Worm (Caenorhabditis elegans): ENCODE results near the gene fbxb-35.
A peak's percentile ranks its signal among the peaks of the same experiment; 100 is the strongest.

The fbxb-35 gene

ce11 chrII:2087206-2087605, 35.7 kb downstream of the fbxb-35 start:
- TF ChIP-seq unc-62 (GFP tag; optimal IDR thresholded peaks at IDR 0.05) (no peak), ceh-90 (tag; optimal IDR thresholded peaks at IDR 0.05) (no peak), nhr-90 (tag; optimal IDR thresholded peaks at IDR 0.05; ENCODE audit: poor library complexity) (no peak), swsn-7 (tag; optimal IDR thresholded peaks at IDR 0.05) (no peak), fkh-10 (GFP tag; optimal IDR thresholded peaks at IDR 0.05) (no peak), ces-1 (GFP tag; optimal IDR thresholded peaks at IDR 0.05) (no peak), nhr-77 (tag; optimal IDR thresholded peaks at IDR 0.05) (no peak), hlh-4 (tag; optimal IDR thresholded peaks at IDR 0.05) (no peak), ceh-82 (tag; optimal IDR thresholded peaks at IDR 0.05) (no peak), nhr-71 (tag; optimal IDR thresholded peaks at IDR 0.05) (no peak), aly-2 (tag; optimal IDR thresholded peaks at IDR 0.05) (no peak), C34B4.2 (tag; optimal IDR thresholded peaks at IDR 0.05) (no peak), nhr-20 (tag; optimal IDR thresholded peaks at IDR 0.05) (no peak), nhr-11 (tag; optimal IDR thresholded peaks at IDR 0.05) (no peak)

- TF ChIP-seq elt-2 (tag; optimal IDR thresholded peaks at IDR 0.05): peak; percentile 94
- TF ChIP-seq pqm-1 (tag; optimal IDR thresholded peaks at IDR 0.05): peak; percentile 81
- no peak for TF ChIP-seq efl-3 (GFP tag; optimal IDR thresholded peaks at IDR 0.05)
- peak; percentile 59 for TF ChIP-seq jun-1 (tag; optimal IDR thresholded peaks at IDR 0.05)
- peak in 1 of 2 experiments; percentile 17 for TF ChIP-seq lin-35 (GFP tag; optimal IDR thresholded peaks at IDR 0.05)
Observed at ce11 chrII:2090605-2091004, 39.1 kb downstream of the fbxb-35 start, which contains the start of gene trpl-5. Gene trpl-5 (minus strand): TSS chrII:2090636.

- TF ChIP-seq lin-39 (tag; optimal IDR thresholded peaks at IDR 0.05) (no peak), fos-1 (tag; optimal IDR thresholded peaks at IDR 0.05) (no peak), C16A3.4 (tag; optimal IDR thresholded peaks at IDR 0.05) (no peak), efl-1 (optimal IDR thresholded peaks at IDR 0.05) (no peak), efl-1 (GFP tag; optimal IDR thresholded peaks at IDR 0.05 in 1 of 2) (peak in 1 of 2 experiments; percentile 17), pag-3 (tag; optimal IDR thresholded peaks at IDR 0.05; ENCODE audit: borderline replicate concordance, insufficient read depth) (no peak)
Observed at ce11 chrII:2091972-2092371, 40.5 kb downstream of the fbxb-35 start, which contains the start of gene T16A1.10. Gene T16A1.10 (minus strand): TSS chrII:2092094.

- TF ChIP-seq dpl-1 (GFP tag; optimal IDR thresholded peaks at IDR 0.05) (no peak), ztf-4 (tag; optimal IDR thresholded peaks at IDR 0.05) (no peak), alr-1 (tag; optimal IDR thresholded peaks at IDR 0.05; ENCODE audit: borderline replicate concordance) (no peak), rnt-1 (tag; optimal IDR thresholded peaks at IDR 0.05) (no peak)
Observed at ce11 chrII:2093456-2093926, 42.0 kb downstream of the fbxb-35 start, which contains the start of gene fbxb-37. Gene fbxb-37 (minus strand): TSS chrII:2093876.

- TF ChIP-seq sup-37 (GFP tag; optimal IDR thresholded peaks at IDR 0.05) (no peak), unc-130 (tag; optimal IDR thresholded peaks at IDR 0.05) (no peak), blmp-1 (tag; optimal IDR thresholded peaks at IDR 0.05) (no peak), lin-14 (GFP tag; optimal IDR thresholded peaks at IDR 0.05) (no peak), lin-35 (GFP tag; optimal IDR thresholded peaks at IDR 0.05) (no peak), snpc-4 (tag; optimal IDR thresholded peaks at IDR 0.05) (no peak), nhr-237 (tag; optimal IDR thresholded peaks at IDR 0.05) (no peak), tlp-1 (tag; optimal IDR thresholded peaks at IDR 0.05) (no peak), C16A3.4 (tag; optimal IDR thresholded peaks at IDR 0.05) (no peak), nhr-77 (tag; optimal IDR thresholded peaks at IDR 0.05) (no peak), sox-4 (tag; optimal IDR thresholded peaks at IDR 0.05) (no peak)
Observed at ce11 chrII:2094924-2095650, 43.6 kb downstream of the fbxb-35 start, which contains the start of gene T16A1.2. Gene T16A1.2 (plus strand): TSS chrII:2095600.

Data from whole organism, L1 larva.